Fruit fly (Drosophila melanogaster): ENCODE data around the gene CG46525.

- TF ChIP-seq HLH106 (tag; optimal IDR thresholded peaks at IDR 0.05) (no peak), pan (optimal IDR thresholded peaks at IDR 0.05) (no peak), dmrt93B (GFP tag; optimal IDR thresholded peaks at IDR 0.05) (no peak), usp (GFP tag; optimal IDR thresholded peaks at IDR 0.05) (no peak), OdsH (GFP tag; optimal IDR thresholded peaks at IDR 0.05) (no peak), Abd-B (GFP tag; optimal IDR thresholded peaks at IDR 0.05) (no peak), fru (GFP tag; optimal IDR thresholded peaks at IDR 0.05) (no peak), Myc (optimal IDR thresholded peaks at IDR 0.05) (no peak)
Observed at dm6 chr3L:17494541-17494940, 19.5 kb downstream of the CG46525 start, which contains the start of gene edin.

All from whole organism, wandering third instar larva.